Worm (Caenorhabditis elegans) whole organism, midembryonic: ENCODE results near the gene ttr-1.

Experiments
- T22C8.4 ChIP-seq: fragments of 200-800 bp; sonication (Bioruptor generic); IDR thresholded peaks from 2 replicates; pipeline ENCODE4 v1.3.6; 2022; ENCODE audit warnings: missing genetic modification characterization, missing compliant biosample characterization
- flt-1 ChIP-seq: fragments of 200-800 bp; sonication (Bioruptor generic); IDR thresholded peaks from 2 replicates; pipeline ENCODE4 v1.3.6; 2022; ENCODE audit warnings: missing genetic modification characterization, missing compliant biosample characterization
- klf-2 ChIP-seq: fragments of 200-800 bp; sonication (Bioruptor generic); conservative IDR thresholded peaks from 2 replicates; pipeline ENCODE4 v1.3.6; 2022; ENCODE audit warnings: missing genetic modification reagents, missing genetic modification characterization, missing compliant biosample characterization
- med-1 ChIP-seq: sonication (generic microtip); optimal IDR thresholded peaks from 2 replicates; lab custom pipeline; 2017; ENCODE audit warnings: missing genetic modification characterization, mild to moderate bottlenecking, missing compliant biosample characterization, antibody characterized with exemption, missing genetic modification reagents; ENCODE audit not compliant: insufficient read depth
- ztf-23 ChIP-seq: fragments of 200-800 bp; sonication (Bioruptor generic); IDR thresholded peaks from 2 replicates; pipeline ENCODE4 v1.3.6; 2022; ENCODE audit warnings: missing genetic modification reagents, missing genetic modification characterization, missing compliant biosample characterization

DNA sequence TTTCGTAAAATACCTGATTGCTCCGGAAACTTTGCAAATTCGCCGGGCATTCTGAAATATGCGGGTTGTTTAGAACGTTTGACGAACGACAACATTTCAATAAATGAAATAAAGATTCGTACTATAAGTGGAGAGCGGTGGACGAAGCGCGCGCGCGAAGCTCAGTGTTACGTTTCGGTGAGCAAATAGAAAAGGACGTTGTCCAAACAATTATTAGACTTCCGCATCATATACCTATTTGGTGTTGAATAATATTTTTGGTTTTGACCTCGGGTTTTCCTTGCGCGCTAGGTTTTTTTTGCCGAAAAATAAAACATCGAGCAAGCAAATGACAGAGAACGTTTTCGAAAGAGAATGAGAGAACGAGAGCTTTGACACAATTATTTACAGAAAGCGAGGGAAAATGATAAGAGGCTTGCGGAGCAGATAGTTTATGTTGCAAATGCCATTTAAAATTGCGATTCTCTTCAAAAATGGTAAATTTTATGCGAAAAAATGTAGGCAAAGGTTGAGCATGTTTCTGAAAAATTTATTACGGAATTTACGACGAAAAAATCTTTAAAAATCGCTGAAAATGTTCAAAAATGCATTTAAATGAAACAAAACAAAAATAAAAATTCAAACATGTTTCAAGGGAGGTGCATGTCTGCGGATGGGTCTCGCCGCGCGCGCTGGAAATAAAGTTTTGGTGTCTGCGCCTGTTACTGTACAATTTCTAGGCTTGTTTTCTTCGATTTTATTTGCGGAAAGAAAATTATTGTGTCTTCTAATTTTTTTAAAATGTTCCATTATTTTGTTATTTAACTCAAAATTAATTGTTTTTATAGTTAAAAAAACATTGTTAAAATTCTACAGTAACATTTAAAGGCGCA is 18.0 kb upstream of the ttr-1 start, which contains the start of the genes cyld-1 and F40F12.9:
- TF ChIP-seq flt-1 (GFP tag; lab: Robert Waterston, UW) (no peak), med-1 (GFP tag; lab: Kevin White, UChicago) (no peak), klf-2 (no peak), ztf-23 (GFP tag; lab: Robert Waterston, UW) (no peak), T22C8.4 (GFP tag; lab: Robert Waterston, UW) (no peak)
